Worm (Caenorhabditis elegans) whole organism, L2 larva: ENCODE measurements around the gene B0273.1.
"Not testable (repeated sequence)": the region's sequence is repeated elsewhere in the genome, so short reads cannot be mapped to it uniquely, and the experiment has no call there.

Experiments
- R02D3.7 ChIP-seq: fragments of 150-350 bp; optimal IDR thresholded peaks from 2 replicates; lab custom pipeline; 2014; ENCODE audit warnings: missing biosample characterization, missing genetic modification characterization
- Y55F3AM.14 ChIP-seq: fragments of 200-800 bp; sonication (Bioruptor generic); optimal IDR thresholded peaks from 2 replicates; lab custom pipeline; 2018; ENCODE audit warnings: mild to moderate bottlenecking, missing genetic modification characterization, missing compliant biosample characterization
- ZK546.5 ChIP-seq: sonication (generic microtip); optimal IDR thresholded peaks from 2 replicates; lab custom pipeline; 2017; ENCODE audit warnings: missing biosample characterization, missing genetic modification characterization
- alr-1 ChIP-seq: fragments of 150-350 bp; optimal IDR thresholded peaks from 2 replicates; lab custom pipeline; 2014; ENCODE audit warnings: missing biosample characterization, missing genetic modification characterization
- ama-1 ChIP-seq: fragments of 150-350 bp; optimal IDR thresholded peaks from 2 replicates; lab custom pipeline; 2018; ENCODE audit warnings: inconsistent platforms
- blmp-1 ChIP-seq: sonication (generic microtip); optimal IDR thresholded peaks from 2 replicates; lab custom pipeline; 2017; ENCODE audit warnings: missing genetic modification characterization, mild to moderate bottlenecking, missing compliant biosample characterization, antibody characterized with exemption, moderate library complexity; ENCODE audit not compliant: insufficient read depth
- ceh-82 ChIP-seq: fragments of 150-350 bp; optimal IDR thresholded peaks from 2 replicates; lab custom pipeline; 2014; ENCODE audit warnings: missing biosample characterization, missing genetic modification characterization
- crh-2 ChIP-seq: sonication (generic microtip); optimal IDR thresholded peaks from 2 replicates; lab custom pipeline; 2017; ENCODE audit warnings: missing biosample characterization, missing genetic modification characterization
- egl-27 ChIP-seq: sonication (generic microtip); optimal IDR thresholded peaks from 3 replicates; lab custom pipeline; 2017; ENCODE audit warnings: missing biosample characterization, missing genetic modification reagents, missing genetic modification characterization
- elt-1 ChIP-seq: fragments of 150-350 bp; optimal IDR thresholded peaks from 2 replicates; lab custom pipeline; 2014; ENCODE audit warnings: missing biosample characterization, missing genetic modification characterization
- elt-3 ChIP-seq: sonication (generic microtip); optimal IDR thresholded peaks from 2 replicates; lab custom pipeline; 2017; ENCODE audit warnings: missing biosample characterization, missing genetic modification characterization
- fos-1 ChIP-seq: fragments of 150-350 bp; optimal IDR thresholded peaks from 2 replicates; lab custom pipeline; 2014; ENCODE audit warnings: missing biosample characterization, missing genetic modification characterization
- gmeb-1 ChIP-seq: fragments of 150-350 bp; optimal IDR thresholded peaks from 2 replicates; lab custom pipeline; 2014; ENCODE audit warnings: missing biosample characterization, missing genetic modification characterization
- lin-11 ChIP-seq: fragments of 150-350 bp; sonication (generic microtip); optimal IDR thresholded peaks from 2 replicates; lab custom pipeline; 2014; ENCODE audit warnings: missing biosample characterization, missing genetic modification characterization, inconsistent platforms, mixed read lengths
- lsy-2 ChIP-seq, 2 experiments: fragments of 150-350 bp in 1 of 2; sonication (generic microtip) in 1 of 2; optimal IDR thresholded peaks; 2 replicates each; lab custom pipeline; 2014 to 2017; ENCODE audit warnings: missing biosample characterization in 2 of 2, missing genetic modification characterization in 2 of 2
- mab-5 ChIP-seq: fragments of 150-350 bp; optimal IDR thresholded peaks from 2 replicates; lab custom pipeline; 2014; ENCODE audit warnings: missing biosample characterization, missing genetic modification characterization
- mbf-1 ChIP-seq: sonication (generic microtip); optimal IDR thresholded peaks from 2 replicates; lab custom pipeline; 2017; ENCODE audit warnings: missing biosample characterization, missing genetic modification characterization
- nhr-10 ChIP-seq: sonication (generic microtip); optimal IDR thresholded peaks from 2 replicates; lab custom pipeline; 2017; ENCODE audit warnings: missing biosample characterization, missing genetic modification characterization
- nhr-12 ChIP-seq: fragments of 150-350 bp; optimal IDR thresholded peaks from 2 replicates; lab custom pipeline; 2014; ENCODE audit warnings: missing biosample characterization, missing genetic modification characterization
- nhr-129 ChIP-seq: fragments of 150-350 bp; optimal IDR thresholded peaks from 2 replicates; lab custom pipeline; 2014; ENCODE audit warnings: missing biosample characterization, missing genetic modification characterization
- nhr-21 ChIP-seq: fragments of 150-350 bp; optimal IDR thresholded peaks from 2 replicates; lab custom pipeline; 2014; ENCODE audit warnings: missing biosample characterization, missing genetic modification characterization
- nhr-25 ChIP-seq: fragments of 150-350 bp; sonication (generic microtip); optimal IDR thresholded peaks from 3 replicates; lab custom pipeline; 2014; ENCODE audit warnings: missing biosample characterization, missing genetic modification characterization
- nhr-77 ChIP-seq: fragments of 150-350 bp; optimal IDR thresholded peaks from 2 replicates; lab custom pipeline; 2014; ENCODE audit warnings: missing biosample characterization, missing genetic modification characterization
- sem-4 ChIP-seq: fragments of 150-350 bp; optimal IDR thresholded peaks from 2 replicates; lab custom pipeline; 2014; ENCODE audit warnings: missing biosample characterization, missing genetic modification reagents, missing genetic modification characterization
- sma-3 ChIP-seq: sonication (generic microtip); optimal IDR thresholded peaks from 2 replicates; lab custom pipeline; 2016; ENCODE audit warnings: missing genetic modification reagents, missing genetic modification characterization, missing compliant biosample characterization
- sma-9 ChIP-seq, 2 experiments: fragments of 150-350 bp in 1 of 2; sonication (generic microtip) in 1 of 2; optimal IDR thresholded peaks; 2 replicates each; lab custom pipeline; 2014 to 2016; ENCODE audit warnings: missing genetic modification characterization in 2 of 2, mild to moderate bottlenecking in 1 of 2, missing biosample characterization in 1 of 2, missing compliant biosample characterization in 1 of 2, missing genetic modification reagents in 1 of 2, moderate library complexity in 1 of 2
- snpc-4 ChIP-seq: fragments of 150-350 bp; optimal IDR thresholded peaks from 2 replicates; lab custom pipeline; 2014; ENCODE audit warnings: missing biosample characterization, missing genetic modification characterization
- unc-55 ChIP-seq: fragments of 150-350 bp; sonication (generic microtip); optimal IDR thresholded peaks from 3 replicates; lab custom pipeline; 2014; ENCODE audit warnings: missing biosample characterization, missing genetic modification reagents, missing genetic modification characterization
- unc-62 ChIP-seq: fragments of 150-350 bp; optimal IDR thresholded peaks from 2 replicates; lab custom pipeline; 2014; ENCODE audit warnings: missing biosample characterization, missing genetic modification reagents, missing genetic modification characterization
- zag-1 ChIP-seq: fragments of 150-350 bp; optimal IDR thresholded peaks from 2 replicates; lab custom pipeline; 2014; ENCODE audit warnings: missing biosample characterization, missing genetic modification characterization
- ztf-11 ChIP-seq: sonication (generic microtip); optimal IDR thresholded peaks from 2 replicates; lab custom pipeline; 2017; ENCODE audit warnings: missing biosample characterization, missing genetic modification characterization
- ztf-4 ChIP-seq: fragments of 150-350 bp; optimal IDR thresholded peaks from 2 replicates; lab custom pipeline; 2014; ENCODE audit warnings: missing biosample characterization, missing genetic modification characterization

The B0273.1 gene

DNA sequence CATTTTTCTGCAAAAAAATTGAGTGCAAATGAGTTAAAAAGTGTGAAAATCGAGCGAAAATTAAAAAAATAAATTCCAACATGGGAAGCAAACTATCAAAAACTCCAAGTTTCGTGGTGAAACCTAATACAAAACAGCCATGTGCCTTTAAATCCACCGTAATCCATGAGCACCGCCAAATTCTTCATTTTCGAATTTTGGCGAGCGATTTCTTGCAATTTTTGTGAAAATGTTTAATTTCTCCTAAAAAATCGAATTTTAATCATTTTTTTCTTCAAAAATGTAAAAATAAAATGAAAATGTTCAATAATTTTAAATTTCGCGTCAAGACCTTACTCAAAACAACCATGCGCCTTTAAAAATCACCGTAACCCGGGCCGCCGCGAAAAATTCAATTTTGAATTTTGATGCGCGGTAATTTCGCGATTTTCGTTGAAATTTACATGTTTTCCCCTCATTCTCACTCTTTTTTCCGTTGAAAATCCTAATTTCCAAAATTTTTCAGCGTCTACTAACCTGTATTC lies 7.5 kb upstream of the B0273.1 start, which contains the start of the genes snpc-3.1 and puf-7:
Gene snpc-3.1 (minus strand): TSS at position 51 of the 524 bp plus-strand sequence.
Gene puf-7 (plus strand): TSS at position 506 of the 524 bp plus-strand sequence.
- not testable (repeated sequence) for TF ChIP-seq ztf-11 (tag; lab: Kevin White, UChicago); nhr-10; unc-55 (GFP tag; lab: Kevin White, UChicago)

DNA sequence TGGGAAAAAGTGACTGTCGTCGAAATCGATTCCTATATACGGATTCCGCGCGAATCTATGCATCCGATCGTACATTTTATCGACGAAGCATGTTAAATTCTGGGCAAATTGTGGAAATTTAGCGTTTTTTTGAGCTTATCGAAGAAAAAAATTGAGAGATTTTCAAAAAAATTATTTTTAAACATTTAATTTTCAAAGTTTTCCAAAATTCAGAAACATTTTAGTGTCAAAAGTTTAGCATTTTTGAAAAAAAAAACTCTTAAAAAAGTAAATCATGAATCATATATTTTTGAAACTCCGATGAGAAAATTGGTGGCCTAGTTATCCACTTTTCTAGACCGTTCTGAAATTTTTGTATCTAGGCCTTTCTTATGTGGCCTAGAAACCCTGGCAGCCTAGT lies 2.7 kb upstream of the B0273.1 start, which contains the start of gene B0273.115:
Gene B0273.115 (minus strand): TSS at position 101 of the 400 bp plus-strand sequence.
- TF ChIP-seq elt-3 (tag; lab: Kevin White, UChicago); snpc-4 (tag; lab: Kevin White, UChicago); lin-11: not testable (repeated sequence)
- TF ChIP-seq, all 48 proteins: peak for 0; not testable (repeated sequence) for 48

DNA sequence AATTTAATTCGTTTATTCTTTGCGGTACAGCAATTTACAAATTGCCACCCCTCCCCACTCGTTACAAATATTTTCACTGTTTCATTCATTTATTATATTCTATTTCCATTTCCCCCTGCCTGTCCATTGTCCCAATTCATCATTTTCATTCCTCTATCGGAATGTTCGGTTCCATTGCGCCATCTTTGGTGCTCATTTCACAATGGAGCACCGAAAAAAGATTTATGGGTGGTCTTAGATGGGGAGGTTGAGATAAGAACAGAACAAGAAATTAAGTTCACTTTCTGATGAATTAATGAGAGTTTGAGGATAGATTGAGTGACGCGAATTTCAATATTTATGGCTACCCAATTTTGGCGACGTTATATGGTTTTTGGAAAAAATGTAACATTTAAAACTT lies 1.6 kb upstream of the B0273.1 start:
- TF ChIP-seq ama-1 (lab: Kevin White, UChicago): no peak
- peak; percentile 92 for TF ChIP-seq mab-5 (tag; lab: Kevin White, UChicago)
- TF ChIP-seq nhr-12 (tag; lab: Kevin White, UChicago): no peak
- no peak for TF ChIP-seq sma-3
- TF ChIP-seq zag-1 (tag; lab: Kevin White, UChicago): no peak
- TF ChIP-seq nhr-21 (tag; lab: Kevin White, UChicago): no peak
- no peak for TF ChIP-seq gmeb-1 (tag; lab: Kevin White, UChicago)
- TF ChIP-seq Y55F3AM.14 (GFP tag; lab: Kevin White, UChicago): no peak
- no peak for TF ChIP-seq fos-1
- TF ChIP-seq ztf-4 (tag; lab: Kevin White, UChicago): no peak
- TF ChIP-seq ZK546.5: no peak
- TF ChIP-seq nhr-25 (tag; lab: Kevin White, UChicago): no peak
- no peak for TF ChIP-seq alr-1
- peak; percentile 20 for TF ChIP-seq unc-55 (GFP tag; lab: Kevin White, UChicago)
- no peak for TF ChIP-seq ztf-11 (tag; lab: Kevin White, UChicago)
- TF ChIP-seq ceh-82 (tag; lab: Kevin White, UChicago): no peak
- TF ChIP-seq lin-11: no peak

DNA sequence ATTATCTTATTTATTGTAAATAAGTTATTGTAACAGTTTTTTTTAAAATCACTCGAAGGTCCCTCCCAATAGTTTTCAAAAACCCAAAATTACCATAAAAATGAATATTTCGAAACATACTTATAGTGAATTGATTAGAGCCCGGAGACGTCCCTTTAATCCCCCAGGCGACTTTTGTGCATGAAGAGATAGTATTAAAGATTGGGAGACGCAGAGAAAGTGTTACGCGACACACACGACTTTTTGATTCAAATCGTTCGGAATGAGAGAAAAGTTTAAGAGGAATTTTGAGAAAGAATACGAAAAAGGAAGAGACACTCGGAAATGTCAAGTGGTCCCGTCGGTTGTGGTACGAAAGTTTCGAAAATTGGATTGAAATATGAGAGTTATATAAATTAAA lies 657 bp upstream of the B0273.1 start:
- TF ChIP-seq mab-5 (tag; lab: Kevin White, UChicago) (peak; percentile 64), R02D3.7 (tag; lab: Kevin White, UChicago) (no peak), mbf-1 (no peak), lsy-2 (tag; optimal IDR thresholded peaks at IDR 0.05; lab: Kevin White, UChicago) (no peak), alr-1 (no peak)

DNA sequence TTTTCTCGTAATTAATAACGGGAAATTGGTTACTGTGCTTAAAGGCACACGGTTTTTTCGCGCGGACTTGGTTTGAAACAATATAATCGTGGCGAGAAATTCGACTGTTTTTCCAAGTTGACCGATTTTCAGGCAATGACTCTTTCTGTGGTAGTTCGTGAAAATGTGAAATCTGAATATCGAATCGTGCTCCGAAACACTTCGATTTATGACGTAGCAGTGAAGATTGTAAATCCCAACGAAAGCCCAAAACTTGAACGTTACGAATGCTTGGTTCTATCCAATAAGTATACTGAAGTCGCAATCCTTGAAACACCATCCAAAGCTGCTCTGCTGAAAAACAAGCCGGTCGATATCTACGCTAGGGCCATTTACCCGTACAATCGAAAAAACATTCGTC lies 307 bp downstream of the B0273.1 start:
- TF ChIP-seq crh-2 (tag; lab: Kevin White, UChicago) (no peak), lin-11 (no peak), nhr-77 (tag; lab: Kevin White, UChicago) (no peak), sma-9 (GFP tag; optimal IDR thresholded peaks at IDR 0.05; lab: Kevin White, UChicago) (no peak), sma-9 (tag; optimal IDR thresholded peaks at IDR 0.05; lab: Kevin White, UChicago) (no peak), nhr-129 (no peak), lsy-2 (tag; optimal IDR thresholded peaks at IDR 0.05; lab: Kevin White, UChicago) (no peak), sma-3 (no peak), sem-4 (tag; lab: Kevin White, UChicago) (no peak), blmp-1 (tag; lab: Kevin White, UChicago) (no peak), alr-1 (no peak), elt-1 (tag; lab: Kevin White, UChicago) (no peak), Y55F3AM.14 (GFP tag; lab: Kevin White, UChicago) (no peak), zag-1 (tag; lab: Kevin White, UChicago) (no peak)
- TF ChIP-seq, all 48 proteins: peak for 0

DNA sequence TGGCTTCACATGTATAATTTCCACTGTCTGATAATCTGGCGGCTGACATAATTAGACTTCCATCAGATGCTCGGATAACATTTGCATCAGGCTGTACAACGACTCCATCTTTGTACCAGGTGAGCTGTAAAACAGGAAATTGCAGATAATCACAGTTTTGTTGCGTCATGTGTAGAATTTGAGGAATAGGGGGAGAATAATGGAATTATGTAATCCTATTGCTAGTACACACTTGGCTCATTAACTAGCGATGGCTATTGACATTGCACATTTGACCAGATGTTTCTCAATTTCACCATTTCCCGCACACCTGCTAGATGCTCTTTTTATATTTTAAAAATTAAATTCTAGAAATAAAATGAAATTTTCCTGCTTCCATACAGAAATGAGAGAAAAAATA lies 7.6 kb downstream of the B0273.1 start:
- TF ChIP-seq blmp-1 (tag; lab: Kevin White, UChicago) (no peak), sem-4 (tag; lab: Kevin White, UChicago) (no peak), elt-3 (tag; lab: Kevin White, UChicago) (no peak), alr-1 (no peak), egl-27 (tag; lab: Kevin White, UChicago) (no peak), nhr-12 (tag; lab: Kevin White, UChicago) (no peak), ceh-82 (tag; lab: Kevin White, UChicago) (no peak), fos-1 (no peak), snpc-4 (tag; lab: Kevin White, UChicago) (no peak), mbf-1 (no peak), lin-11 (no peak), nhr-129 (no peak), unc-62 (no peak), ztf-11 (tag; lab: Kevin White, UChicago) (no peak), unc-55 (GFP tag; lab: Kevin White, UChicago) (no peak), gmeb-1 (tag; lab: Kevin White, UChicago) (no peak)
- TF ChIP-seq, all 48 proteins: peak for 0
